Fruit fly (Drosophila melanogaster) whole organism, embryonic: ENCODE results near the gene CG31327.

Experiments
- ATbp ChIP-seq: fragments of 200-800 bp; sonication (Bioruptor generic); optimal IDR thresholded peaks from 2 replicates; lab custom pipeline; 2017; ENCODE audit warnings: missing biosample characterization, mild to moderate bottlenecking, missing genetic modification characterization, missing genetic modification reagents
- Ada2b ChIP-seq: fragments of 200-800 bp; sonication (Bioruptor generic); IDR thresholded peaks from 2 replicates; pipeline ENCODE4 v1.3.6; 2022; ENCODE audit warnings: missing biosample characterization, missing genetic modification characterization
- B-H1 ChIP-seq: fragments of 200-800 bp; sonication (Bioruptor generic); IDR thresholded peaks from 3 replicates; pipeline ENCODE4 v1.3.6; 2022; ENCODE audit warnings: missing biosample characterization, missing genetic modification characterization
- CG10565 ChIP-seq: fragments of 200-800 bp; sonication (Bioruptor generic); optimal IDR thresholded peaks from 3 replicates; lab custom pipeline; 2016; ENCODE audit warnings: missing biosample characterization, mild to moderate bottlenecking, missing genetic modification characterization
- CG10654 ChIP-seq: fragments of 200-800 bp; sonication (Bioruptor generic); optimal IDR thresholded peaks from 2 replicates; lab custom pipeline; 2016; ENCODE audit warnings: missing biosample characterization, missing genetic modification characterization
- CG12071 ChIP-seq: fragments of 200-800 bp; sonication (Bioruptor generic); optimal IDR thresholded peaks from 3 replicates; lab custom pipeline; 2018; ENCODE audit warnings: missing biosample characterization, mild to moderate bottlenecking, missing genetic modification characterization
- CG12155 ChIP-seq: fragments of 200-800 bp; sonication (Bioruptor generic); optimal IDR thresholded peaks from 3 replicates; lab custom pipeline; 2016; ENCODE audit warnings: missing biosample characterization, missing genetic modification characterization
- CG12219 ChIP-seq: fragments of 200-800 bp; sonication (Bioruptor generic); optimal IDR thresholded peaks from 3 replicates; lab custom pipeline; 2018; ENCODE audit warnings: missing biosample characterization, mild to moderate bottlenecking, missing genetic modification characterization
- CG12391 ChIP-seq: fragments of 200-800 bp; sonication (Bioruptor generic); optimal IDR thresholded peaks from 3 replicates; lab custom pipeline; 2018; ENCODE audit warnings: missing biosample characterization, mild to moderate bottlenecking, missing genetic modification characterization, moderate library complexity
- CG12769 ChIP-seq: fragments of 200-800 bp; sonication (Bioruptor generic); optimal IDR thresholded peaks from 2 replicates; lab custom pipeline; 2019; ENCODE audit warnings: missing biosample characterization, mild to moderate bottlenecking, missing genetic modification characterization, moderate library complexity
- CG12942 ChIP-seq: fragments of 200-800 bp; sonication (Bioruptor generic); optimal IDR thresholded peaks from 3 replicates; lab custom pipeline; 2016; ENCODE audit warnings: missing biosample characterization, missing genetic modification characterization
- CG13287 ChIP-seq: fragments of 200-800 bp; sonication (Bioruptor generic); IDR thresholded peaks from 2 replicates; pipeline ENCODE4 v1.3.6; 2022; ENCODE audit warnings: missing biosample characterization, missing genetic modification characterization; ENCODE audit not compliant: partially characterized antibody
- CG13424 ChIP-seq: fragments of 200-800 bp; sonication (Bioruptor generic); optimal IDR thresholded peaks from 2 replicates; lab custom pipeline; 2019; ENCODE audit warnings: missing biosample characterization, mild to moderate bottlenecking, missing genetic modification characterization, moderate library complexity
- CG14441 ChIP-seq: fragments of 200-800 bp; sonication (Bioruptor generic); IDR thresholded peaks from 2 replicates; pipeline ENCODE4 v1.3.6; 2022; ENCODE audit warnings: missing biosample characterization, missing genetic modification characterization
- CG15479 ChIP-seq: fragments of 200-800 bp; sonication (Bioruptor generic); optimal IDR thresholded peaks from 3 replicates; lab custom pipeline; 2019; ENCODE audit warnings: missing biosample characterization, mild to moderate bottlenecking, missing genetic modification characterization, moderate library complexity
- CG1603 ChIP-seq: fragments of 200-800 bp; sonication (Bioruptor generic); optimal IDR thresholded peaks from 2 replicates; lab custom pipeline; 2019; ENCODE audit warnings: missing biosample characterization, mild to moderate bottlenecking, missing genetic modification characterization, moderate library complexity
- CG17568 ChIP-seq: fragments of 200-800 bp; sonication (Bioruptor generic); optimal IDR thresholded peaks from 2 replicates; lab custom pipeline; 2018; ENCODE audit warnings: missing biosample characterization, mild to moderate bottlenecking, missing genetic modification characterization, moderate library complexity
- CG17912 ChIP-seq: fragments of 200-800 bp; sonication (Bioruptor generic); optimal IDR thresholded peaks from 2 replicates; lab custom pipeline; 2018; ENCODE audit warnings: missing biosample characterization, mild to moderate bottlenecking, missing genetic modification characterization
- CG1792 ChIP-seq: fragments of 200-800 bp; sonication (Bioruptor generic); optimal IDR thresholded peaks from 2 replicates; lab custom pipeline; 2016; ENCODE audit warnings: missing biosample characterization, missing genetic modification characterization
- CG31224 ChIP-seq: fragments of 200-800 bp; sonication (Bioruptor generic); IDR thresholded peaks from 2 replicates; pipeline ENCODE4 v1.3.6; 2022; ENCODE audit warnings: missing biosample characterization, missing genetic modification characterization
- CG3838 ChIP-seq: fragments of 200-800 bp; sonication (Bioruptor generic); optimal IDR thresholded peaks from 3 replicates; lab custom pipeline; 2016; ENCODE audit warnings: missing biosample characterization, missing genetic modification characterization
- CG42726 ChIP-seq: fragments of 200-800 bp; sonication (Bioruptor generic); IDR thresholded peaks from 2 replicates; pipeline ENCODE4 v1.3.6; 2022; ENCODE audit warnings: missing biosample characterization, missing genetic modification characterization; ENCODE audit not compliant: partially characterized antibody
- CG4820 ChIP-seq: fragments of 200-800 bp; sonication (Bioruptor generic); optimal IDR thresholded peaks from 3 replicates; lab custom pipeline; 2016; ENCODE audit warnings: missing biosample characterization, missing genetic modification characterization
- CG4854 ChIP-seq: fragments of 200-800 bp; sonication (Bioruptor generic); optimal IDR thresholded peaks from 2 replicates; lab custom pipeline; 2016; ENCODE audit warnings: missing biosample characterization, missing genetic modification characterization, inconsistent platforms
- CG6254 ChIP-seq: fragments of 200-800 bp; sonication (Bioruptor generic); optimal IDR thresholded peaks from 3 replicates; lab custom pipeline; 2017; ENCODE audit warnings: mild to moderate bottlenecking, missing biosample characterization, missing genetic modification reagents, missing genetic modification characterization
- CG7271 ChIP-seq: fragments of 200-800 bp; sonication (Bioruptor generic); optimal IDR thresholded peaks from 2 replicates; lab custom pipeline; 2018; ENCODE audit warnings: missing biosample characterization, mild to moderate bottlenecking, missing genetic modification characterization, moderate library complexity
- CG8281 ChIP-seq: fragments of 200-800 bp; sonication (Bioruptor generic); optimal IDR thresholded peaks from 2 replicates; lab custom pipeline; 2018; ENCODE audit warnings: missing biosample characterization, mild to moderate bottlenecking, missing genetic modification characterization, moderate library complexity
- Dad ChIP-seq: fragments of 200-800 bp; sonication (Bioruptor generic); optimal IDR thresholded peaks from 3 replicates; lab custom pipeline; 2016; ENCODE audit warnings: missing biosample characterization, missing genetic modification characterization
- Dip3 ChIP-seq: fragments of 200-800 bp; sonication (Bioruptor generic); optimal IDR thresholded peaks from 3 replicates; lab custom pipeline; 2016; ENCODE audit warnings: missing biosample characterization, missing genetic modification characterization
- HLH54F ChIP-seq: fragments of 200-800 bp; sonication (Bioruptor generic); optimal IDR thresholded peaks from 3 replicates; lab custom pipeline; 2016; ENCODE audit warnings: missing biosample characterization, missing genetic modification characterization
- Hey ChIP-seq: fragments of 200-800 bp; sonication (Bioruptor generic); optimal IDR thresholded peaks from 3 replicates; lab custom pipeline; 2018; ENCODE audit warnings: missing biosample characterization, mild to moderate bottlenecking, missing genetic modification characterization
- Hr3 ChIP-seq: fragments of 200-800 bp; sonication (Bioruptor generic); optimal IDR thresholded peaks from 3 replicates; lab custom pipeline; 2016; ENCODE audit warnings: missing biosample characterization, missing genetic modification characterization
- Jarid2 ChIP-seq: fragments of 200-800 bp; sonication (Bioruptor generic); optimal IDR thresholded peaks from 3 replicates; lab custom pipeline; 2017; ENCODE audit warnings: mild to moderate bottlenecking, missing biosample characterization, missing genetic modification reagents, missing genetic modification characterization
- Lhr ChIP-seq: fragments of 200-800 bp; sonication (Bioruptor generic); optimal IDR thresholded peaks from 3 replicates; lab custom pipeline; 2017; ENCODE audit warnings: mild to moderate bottlenecking, missing biosample characterization, missing genetic modification reagents, missing genetic modification characterization
- MBD-R2 ChIP-seq: fragments of 200-800 bp; sonication (Bioruptor generic); IDR thresholded peaks from 2 replicates; pipeline ENCODE4 v1.3.6; 2022; ENCODE audit warnings: missing biosample characterization, missing genetic modification characterization
- NC2α ChIP-seq: fragments of 200-800 bp; sonication (Bioruptor generic); optimal IDR thresholded peaks from 2 replicates; lab custom pipeline; 2016; ENCODE audit warnings: missing biosample characterization, missing genetic modification characterization
- Tbp ChIP-seq: fragments of >200 bp; optimal IDR thresholded peaks from 2 replicates; lab custom pipeline; 2018; ENCODE audit warnings: missing biosample characterization, missing genetic modification characterization
- cg ChIP-seq: fragments of 200-800 bp; sonication (Bioruptor generic); optimal IDR thresholded peaks from 3 replicates; lab custom pipeline; 2019; ENCODE audit warnings: missing biosample characterization, mild to moderate bottlenecking, missing genetic modification characterization, moderate library complexity
- crc ChIP-seq: fragments of 200-800 bp; sonication (Bioruptor generic); optimal IDR thresholded peaks from 2 replicates; lab custom pipeline; 2016; ENCODE audit warnings: missing biosample characterization, missing genetic modification characterization
- danr ChIP-seq: fragments of 200-800 bp; sonication (Bioruptor generic); IDR thresholded peaks from 2 replicates; pipeline ENCODE4 v1.3.6; 2022; ENCODE audit warnings: missing biosample characterization, missing genetic modification characterization
- dimm ChIP-seq: fragments of 200-800 bp; sonication (Bioruptor generic); IDR thresholded peaks from 2 replicates; pipeline ENCODE4 v1.3.6; 2022; ENCODE audit warnings: missing biosample characterization, missing genetic modification characterization
- fd102C ChIP-seq: fragments of 200-800 bp; sonication (Bioruptor generic); optimal IDR thresholded peaks from 2 replicates; lab custom pipeline; 2018; ENCODE audit warnings: missing biosample characterization, mild to moderate bottlenecking, missing genetic modification characterization, moderate library complexity
- inv ChIP-seq: fragments of 200-800 bp; sonication (Bioruptor generic); IDR thresholded peaks from 2 replicates; pipeline ENCODE4 v1.3.6; 2022; ENCODE audit warnings: missing biosample characterization, missing genetic modification characterization; ENCODE audit not compliant: partially characterized antibody
- kni ChIP-seq: fragments of 200-800 bp; sonication (Bioruptor generic); optimal IDR thresholded peaks from 3 replicates; lab custom pipeline; 2017; ENCODE audit warnings: mild to moderate bottlenecking, missing biosample characterization, missing genetic modification reagents, missing genetic modification characterization
- maf-S ChIP-seq: fragments of 200-800 bp; sonication (Bioruptor generic); optimal IDR thresholded peaks from 2 replicates; lab custom pipeline; 2016; ENCODE audit warnings: missing biosample characterization, missing genetic modification characterization
- nom ChIP-seq: fragments of 200-800 bp; sonication (Bioruptor generic); optimal IDR thresholded peaks from 2 replicates; lab custom pipeline; 2017; ENCODE audit warnings: missing biosample characterization, missing genetic modification characterization, mild to moderate bottlenecking, moderate library complexity, missing genetic modification reagents
- pb ChIP-seq: fragments of 200-800 bp; sonication (Bioruptor generic); optimal IDR thresholded peaks from 3 replicates; lab custom pipeline; 2016; ENCODE audit warnings: missing biosample characterization, missing genetic modification characterization
- sug ChIP-seq: fragments of 200-800 bp; optimal IDR thresholded peaks from 2 replicates; lab custom pipeline; 2019; ENCODE audit warnings: missing biosample characterization, mild to moderate bottlenecking, missing genetic modification characterization, moderate library complexity
- usp ChIP-seq: fragments of >200 bp; optimal IDR thresholded peaks from 2 replicates; lab custom pipeline; 2017; ENCODE audit warnings: missing biosample characterization, missing genetic modification characterization

The CG31327 gene

dm6 chr3R:14125479-14126121, 34.5 kb downstream of the CG31327 start, which contains the start of the genes 140up and Polr2B (continued):
- TF ChIP-seq fd102C (GFP tag; lab: Kevin White, UChicago) = peak; percentile 8
- TF ChIP-seq CG12942 (GFP tag; lab: Kevin White, UChicago) = peak; percentile 94
- no peak for TF ChIP-seq Tbp (GFP tag; lab: Kevin White, UChicago)
- peak; percentile 47 for TF ChIP-seq kni
- peak; percentile 91; the same call in 1 of the 2 replicates for TF ChIP-seq MBD-R2 (GFP tag; lab: Robert Waterston, UW)
- TF ChIP-seq pb (GFP tag; lab: Kevin White, UChicago) = peak; percentile 42
- TF ChIP-seq CG12391 (tag; lab: Kevin White, UChicago) = peak; percentile 97
- peak; percentile 84 for TF ChIP-seq CG7271 (tag; lab: Kevin White, UChicago)
- peak; percentile 91 for TF ChIP-seq CG4820 (GFP tag; lab: Kevin White, UChicago)
- TF ChIP-seq Jarid2 (GFP tag; lab: Kevin White, UChicago) = peak; percentile 70
- TF ChIP-seq cg (GFP tag; lab: Kevin White, UChicago) = no peak
- TF ChIP-seq CG1603 = no peak
- peak; percentile 74 for TF ChIP-seq CG17912 (GFP tag; lab: Kevin White, UChicago)
- peak; percentile 86 for TF ChIP-seq CG31224 (GFP tag; lab: Robert Waterston, UW)
- no peak for TF ChIP-seq CG15479 (GFP tag; lab: Kevin White, UChicago)
- TF ChIP-seq inv (GFP tag; lab: Robert Waterston, UW) = no peak
- peak; percentile 57 for TF ChIP-seq CG12219 (GFP tag; lab: Kevin White, UChicago)
- TF ChIP-seq CG14441 (GFP tag; lab: Robert Waterston, UW) = peak; percentile 92
- peak; percentile 83 for TF ChIP-seq Dip3
- peak; percentile 9 for TF ChIP-seq NC2α
- TF ChIP-seq CG4854 (GFP tag; lab: Kevin White, UChicago) = peak; percentile 74
- peak; percentile 97 for TF ChIP-seq Hr3 (GFP tag; lab: Kevin White, UChicago)
- TF ChIP-seq crc (GFP tag; lab: Kevin White, UChicago) = peak; percentile 53
- TF ChIP-seq CG42726 (GFP tag; lab: Robert Waterston, UW) = no peak
- peak; percentile 31; the same call in 1 of the 2 replicates for TF ChIP-seq dimm (GFP tag; lab: Robert Waterston, UW)
- peak; percentile 48; the same call in 1 of the 2 replicates for TF ChIP-seq CG13287 (GFP tag; lab: Robert Waterston, UW)
- TF ChIP-seq Hey (tag; lab: Kevin White, UChicago) = no peak
- TF ChIP-seq CG12071 (GFP tag; lab: Kevin White, UChicago) = no peak
- TF ChIP-seq CG12155 = peak; percentile 94
- peak; percentile 72 for TF ChIP-seq CG8281
- peak; percentile 50 for TF ChIP-seq CG3838
- peak; percentile 93 for TF ChIP-seq sug (tag; lab: Kevin White, UChicago)
- TF ChIP-seq CG13424 (tag; lab: Kevin White, UChicago) = peak; percentile 95
- peak; percentile 75 for TF ChIP-seq maf-S (GFP tag; lab: Kevin White, UChicago)
- no peak for TF ChIP-seq CG12769 (tag; lab: Kevin White, UChicago)
- peak; percentile 76 for TF ChIP-seq CG6254
- peak; percentile 83 for TF ChIP-seq HLH54F (GFP tag; lab: Kevin White, UChicago)
- TF ChIP-seq Dad (GFP tag; lab: Kevin White, UChicago) = peak; percentile 52
- peak; percentile 87 for TF ChIP-seq B-H1
- peak; percentile 56 for TF ChIP-seq CG10565
- TF ChIP-seq CG1792 = peak; percentile 47
- peak; percentile 57 for TF ChIP-seq CG17568 (GFP tag; lab: Kevin White, UChicago)
- TF ChIP-seq danr (GFP tag; lab: Robert Waterston, UW) = peak; percentile 84
- peak; percentile 88 for TF ChIP-seq Ada2b (GFP tag; lab: Robert Waterston, UW)
- peak; percentile 81 for TF ChIP-seq ATbp (GFP tag; lab: Kevin White, UChicago)
- no peak for TF ChIP-seq usp (GFP tag; lab: Kevin White, UChicago)
- TF ChIP-seq nom (GFP tag; lab: Kevin White, UChicago) = peak; percentile 73
- peak; percentile 94 for TF ChIP-seq CG10654 (GFP tag; lab: Kevin White, UChicago)
- TF ChIP-seq Lhr (GFP tag; lab: Kevin White, UChicago) = peak; percentile 60
